Fruit fly (Drosophila melanogaster) whole organism, embryonic: ENCODE data around the gene Dok.

ENCODE experiments used
- Abd-B ChIP-seq: fragments of 200-800 bp; sonication (Bioruptor generic); optimal IDR thresholded peaks from 2 replicates; lab custom pipeline; 2018; ENCODE audit warnings: missing biosample characterization, mild to moderate bottlenecking, missing genetic modification characterization, moderate library complexity
- Awh ChIP-seq: fragments of 200-800 bp; sonication (Bioruptor generic); IDR thresholded peaks from 2 replicates; pipeline ENCODE4, ENCODE4 v1.3.6; 2022; ENCODE audit warnings: missing biosample characterization, missing genetic modification characterization
- B-H1 ChIP-seq: fragments of 200-800 bp; sonication (Bioruptor generic); IDR thresholded peaks from 3 replicates; pipeline ENCODE4 v1.3.6; 2022; ENCODE audit warnings: missing biosample characterization, missing genetic modification characterization
- CG10209 ChIP-seq: fragments of 200-800 bp; sonication (Bioruptor generic); optimal IDR thresholded peaks from 3 replicates; lab custom pipeline; 2017; ENCODE audit warnings: missing biosample characterization, mild to moderate bottlenecking, missing genetic modification characterization, missing genetic modification reagents
- CG10543 ChIP-seq: fragments of 200-800 bp; sonication (Bioruptor generic); optimal IDR thresholded peaks from 3 replicates; lab custom pipeline; 2017; ENCODE audit warnings: missing biosample characterization, mild to moderate bottlenecking, missing genetic modification characterization, moderate library complexity
- CG10979 ChIP-seq: fragments of 200-800 bp; sonication (Bioruptor generic); optimal IDR thresholded peaks from 2 replicates; lab custom pipeline; 2018; ENCODE audit warnings: missing biosample characterization, mild to moderate bottlenecking, missing genetic modification characterization, moderate library complexity
- CG11723 ChIP-seq: fragments of 200-800 bp; sonication (Bioruptor generic); optimal IDR thresholded peaks from 2 replicates; lab custom pipeline; 2017; ENCODE audit warnings: missing biosample characterization, mild to moderate bottlenecking, missing genetic modification characterization
- CG12071 ChIP-seq: fragments of 200-800 bp; sonication (Bioruptor generic); optimal IDR thresholded peaks from 3 replicates; lab custom pipeline; 2018; ENCODE audit warnings: missing biosample characterization, mild to moderate bottlenecking, missing genetic modification characterization
- CG13123 ChIP-seq: fragments of 200-800 bp; sonication (Bioruptor generic); optimal IDR thresholded peaks from 2 replicates; lab custom pipeline; 2016; ENCODE audit warnings: missing biosample characterization, missing genetic modification characterization
- CG13624 ChIP-seq: fragments of 200-800 bp; sonication (Bioruptor generic); optimal IDR thresholded peaks from 2 replicates; lab custom pipeline; 2016; ENCODE audit warnings: missing biosample characterization, missing genetic modification characterization
- CG13775 ChIP-seq: fragments of 200-800 bp; sonication (Bioruptor generic); optimal IDR thresholded peaks from 3 replicates; lab custom pipeline; 2017; ENCODE audit warnings: missing biosample characterization, mild to moderate bottlenecking, missing genetic modification characterization
- CG1792 ChIP-seq: fragments of 200-800 bp; sonication (Bioruptor generic); optimal IDR thresholded peaks from 2 replicates; lab custom pipeline; 2016; ENCODE audit warnings: missing biosample characterization, missing genetic modification characterization
- CG31224 ChIP-seq: fragments of 200-800 bp; sonication (Bioruptor generic); IDR thresholded peaks from 2 replicates; pipeline ENCODE4 v1.3.6; 2022; ENCODE audit warnings: missing biosample characterization, missing genetic modification characterization
- CG31365 ChIP-seq: fragments of 200-800 bp; sonication (Bioruptor generic); optimal IDR thresholded peaks from 2 replicates; lab custom pipeline; 2018; ENCODE audit warnings: missing biosample characterization, mild to moderate bottlenecking, missing genetic modification characterization
- CG33557 ChIP-seq: fragments of 200-800 bp; sonication (Bioruptor generic); optimal IDR thresholded peaks from 2 replicates; lab custom pipeline; 2019; ENCODE audit warnings: missing biosample characterization, mild to moderate bottlenecking, missing genetic modification characterization, moderate library complexity
- CG3838 ChIP-seq: fragments of 200-800 bp; sonication (Bioruptor generic); optimal IDR thresholded peaks from 3 replicates; lab custom pipeline; 2016; ENCODE audit warnings: missing biosample characterization, missing genetic modification characterization
- CG42726 ChIP-seq: fragments of 200-800 bp; sonication (Bioruptor generic); IDR thresholded peaks from 2 replicates; pipeline ENCODE4 v1.3.6; 2022; ENCODE audit warnings: missing biosample characterization, missing genetic modification characterization; ENCODE audit not compliant: partially characterized antibody
- CG4404 ChIP-seq: fragments of 200-800 bp; sonication (Bioruptor generic); IDR thresholded peaks from 2 replicates; pipeline ENCODE4 v1.3.6; 2022; ENCODE audit warnings: missing biosample characterization, missing genetic modification characterization
- CG5245 ChIP-seq: fragments of 200-800 bp; sonication (Bioruptor generic); optimal IDR thresholded peaks from 3 replicates; lab custom pipeline; 2016; ENCODE audit warnings: missing biosample characterization, missing genetic modification characterization
- CG6272 ChIP-seq: fragments of 200-800 bp; sonication (Bioruptor generic); IDR thresholded peaks from 2 replicates; pipeline ENCODE4 v1.3.6; 2022; ENCODE audit warnings: missing biosample characterization, missing genetic modification characterization
- CG7745 ChIP-seq: fragments of 200-800 bp; sonication (Bioruptor generic); optimal IDR thresholded peaks from 2 replicates; lab custom pipeline; 2018; ENCODE audit warnings: missing biosample characterization, mild to moderate bottlenecking, missing genetic modification characterization, moderate library complexity
- CG9817 ChIP-seq: fragments of 200-800 bp; sonication (Bioruptor generic); optimal IDR thresholded peaks from 2 replicates; lab custom pipeline; 2018; ENCODE audit warnings: missing biosample characterization, mild to moderate bottlenecking, missing genetic modification characterization, moderate library complexity
- Dip2 ChIP-seq: fragments of 200-800 bp; sonication (Bioruptor generic); IDR thresholded peaks from 2 replicates; pipeline ENCODE4 v1.3.6; 2022; ENCODE audit warnings: missing biosample characterization, missing genetic modification characterization
- E2f1 ChIP-seq: fragments of 200-800 bp; sonication (Bioruptor generic); IDR thresholded peaks from 2 replicates; pipeline ENCODE4 v1.3.6; 2022; ENCODE audit warnings: missing biosample characterization, missing genetic modification characterization
- E2f2 ChIP-seq: fragments of 200-800 bp; sonication (Bioruptor generic); IDR thresholded peaks from 2 replicates; pipeline ENCODE4 v1.3.6; 2022; ENCODE audit warnings: missing biosample characterization, missing genetic modification characterization
- Gsc ChIP-seq: fragments of 200-800 bp; sonication (Bioruptor generic); IDR thresholded peaks from 2 replicates; pipeline ENCODE4 v1.3.6; 2022; ENCODE audit warnings: missing biosample characterization, missing genetic modification characterization
- HLH4C ChIP-seq: fragments of 200-800 bp; sonication (Bioruptor generic); IDR thresholded peaks from 3 replicates; pipeline ENCODE4 v1.3.6; 2022; ENCODE audit warnings: missing biosample characterization, missing genetic modification characterization; ENCODE audit not compliant: partially characterized antibody
- HLH54F ChIP-seq: fragments of 200-800 bp; sonication (Bioruptor generic); optimal IDR thresholded peaks from 3 replicates; lab custom pipeline; 2016; ENCODE audit warnings: missing biosample characterization, missing genetic modification characterization
- MTF-1 ChIP-seq: fragments of 200-800 bp; sonication (Bioruptor generic); optimal IDR thresholded peaks from 2 replicates; lab custom pipeline; 2018; ENCODE audit warnings: missing biosample characterization, mild to moderate bottlenecking, missing genetic modification characterization, borderline replicate concordance
- NK7.1 ChIP-seq: fragments of 200-800 bp; sonication (Bioruptor generic); optimal IDR thresholded peaks from 3 replicates; lab custom pipeline; 2016; ENCODE audit warnings: missing biosample characterization, missing genetic modification characterization
- Poxn ChIP-seq: fragments of 200-800 bp; sonication (Bioruptor generic); IDR thresholded peaks from 2 replicates; pipeline ENCODE4 v1.3.6; 2022; ENCODE audit warnings: missing biosample characterization, missing genetic modification characterization
- Ptx1 ChIP-seq: fragments of 200-800 bp; sonication (Bioruptor generic); IDR thresholded peaks from 2 replicates; pipeline ENCODE4 v1.3.6; 2022; ENCODE audit warnings: missing biosample characterization, missing genetic modification characterization
- Six4 ChIP-seq: fragments of 200-800 bp; sonication (Bioruptor generic); optimal IDR thresholded peaks from 2 replicates; lab custom pipeline; 2016; ENCODE audit warnings: missing biosample characterization, missing genetic modification characterization
- al ChIP-seq: fragments of 200-800 bp; sonication (Bioruptor generic); IDR thresholded peaks from 2 replicates; pipeline ENCODE4 v1.3.6; 2022; ENCODE audit warnings: missing biosample characterization, missing genetic modification characterization
- ara ChIP-seq: fragments of 200-800 bp; sonication (Bioruptor generic); IDR thresholded peaks from 2 replicates; pipeline ENCODE4 v1.3.6; 2022; ENCODE audit warnings: missing biosample characterization, missing genetic modification characterization
- az2 ChIP-seq: fragments of 200-800 bp; sonication (Bioruptor generic); optimal IDR thresholded peaks from 3 replicates; lab custom pipeline; 2016; ENCODE audit warnings: missing biosample characterization, missing genetic modification characterization
- bbx ChIP-seq: fragments of 200-800 bp; sonication (Bioruptor generic); IDR thresholded peaks from 2 replicates; pipeline ENCODE4 v1.3.6; 2022; ENCODE audit warnings: missing biosample characterization, missing genetic modification characterization; ENCODE audit not compliant: partially characterized antibody
- chn ChIP-seq: fragments of 200-800 bp; sonication (Bioruptor generic); optimal IDR thresholded peaks from 2 replicates; lab custom pipeline; 2016; ENCODE audit warnings: missing biosample characterization, missing genetic modification characterization
- fru ChIP-seq: fragments of >200 bp; optimal IDR thresholded peaks from 2 replicates; lab custom pipeline; 2017
- grau ChIP-seq: fragments of 200-800 bp; optimal IDR thresholded peaks from 3 replicates; lab custom pipeline; 2019; ENCODE audit warnings: missing biosample characterization, mild to moderate bottlenecking, missing genetic modification characterization, moderate library complexity
- grn ChIP-seq: fragments of 200-800 bp; sonication (Bioruptor generic); optimal IDR thresholded peaks from 3 replicates; lab custom pipeline; 2017; ENCODE audit warnings: missing biosample characterization, missing genetic modification characterization
- gt ChIP-seq: fragments of 200-800 bp; sonication (Bioruptor generic); IDR thresholded peaks from 2 replicates; pipeline ENCODE4 v1.3.6; 2022; ENCODE audit warnings: missing biosample characterization, missing genetic modification characterization
- ind ChIP-seq: fragments of 200-800 bp; sonication (Bioruptor generic); optimal IDR thresholded peaks from 3 replicates; lab custom pipeline; 2016; ENCODE audit warnings: missing biosample characterization, missing genetic modification characterization
- mirr ChIP-seq: fragments of 200-800 bp; sonication (Bioruptor generic); optimal IDR thresholded peaks from 3 replicates; lab custom pipeline; 2018; ENCODE audit warnings: missing biosample characterization, mild to moderate bottlenecking, missing genetic modification characterization
- pfk ChIP-seq: fragments of 200-800 bp; sonication (Bioruptor generic); optimal IDR thresholded peaks from 2 replicates; lab custom pipeline; 2018; ENCODE audit warnings: missing biosample characterization, mild to moderate bottlenecking, missing genetic modification characterization, moderate library complexity
- ro ChIP-seq: fragments of 200-800 bp; sonication (Bioruptor generic); IDR thresholded peaks from 2 replicates; pipeline ENCODE4 v1.3.6; 2022; ENCODE audit warnings: missing biosample characterization, missing genetic modification characterization
- salm ChIP-seq: fragments of 200-800 bp; sonication (Bioruptor generic); optimal IDR thresholded peaks from 2 replicates; lab custom pipeline; 2018; ENCODE audit warnings: missing biosample characterization, mild to moderate bottlenecking, missing genetic modification characterization
- sr ChIP-seq: fragments of 200-800 bp; sonication (Bioruptor generic); IDR thresholded peaks from 3 replicates; pipeline ENCODE4 v1.3.6; 2022; ENCODE audit warnings: missing biosample characterization, missing genetic modification characterization
- tx ChIP-seq: fragments of 200-800 bp; sonication (Bioruptor generic); optimal IDR thresholded peaks from 2 replicates; lab custom pipeline; 2016; ENCODE audit warnings: missing biosample characterization, missing genetic modification characterization
- unpg ChIP-seq: fragments of 200-800 bp; sonication (Bioruptor generic); optimal IDR thresholded peaks from 3 replicates; lab custom pipeline; 2018; ENCODE audit warnings: missing biosample characterization, mild to moderate bottlenecking, missing genetic modification characterization, moderate library complexity
- wek ChIP-seq: fragments of 200-800 bp; sonication (Bioruptor generic); optimal IDR thresholded peaks from 3 replicates; lab custom pipeline; 2018; ENCODE audit warnings: missing biosample characterization, mild to moderate bottlenecking, missing genetic modification characterization, moderate library complexity
- z ChIP-seq: fragments of 200-800 bp; sonication (Bioruptor generic); IDR thresholded peaks from 3 replicates; pipeline ENCODE4 v1.3.6; 2022; ENCODE audit warnings: missing biosample characterization, missing genetic modification characterization

Dok gene

DNA sequence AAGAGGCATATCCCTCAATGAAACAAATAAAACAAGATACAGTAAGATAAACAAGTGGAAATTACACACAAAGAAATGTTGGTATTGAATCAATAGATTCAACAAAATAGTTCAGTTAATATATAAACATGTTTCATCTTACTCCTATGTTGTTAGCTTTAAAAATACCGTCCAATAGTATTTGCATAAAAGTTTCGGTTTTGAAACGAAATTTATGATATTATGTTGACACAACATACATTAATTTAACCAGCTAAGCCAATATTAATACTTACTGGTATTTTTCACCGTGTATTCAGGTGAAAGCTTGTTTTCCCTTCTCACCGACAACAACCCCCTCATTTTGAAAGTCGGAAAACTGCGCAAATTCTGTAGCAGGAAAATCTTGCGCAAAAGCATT is 14.5 kb downstream of the Dok start (continued):
- TF ChIP-seq B-H1 (peak; percentile 38; the same call in 1 of the 3 replicates), CG6272 (GFP tag; lab: Robert Waterston, UW) (no peak), sr (GFP tag; lab: Robert Waterston, UW) (no peak), wek (GFP tag; lab: Kevin White, UChicago) (peak; percentile 65), Dip2 (no peak), E2f2 (GFP tag; lab: Robert Waterston, UW) (peak; percentile 19; the same call in 1 of the 2 replicates), Ptx1 (GFP tag; lab: Robert Waterston, UW) (peak; percentile 48), E2f1 (no peak), fru (lab: Kevin White, UChicago) (no peak), z (GFP tag; lab: Robert Waterston, UW) (no peak), grn (GFP tag; lab: Kevin White, UChicago) (peak; percentile 47), CG13624 (GFP tag; lab: Kevin White, UChicago) (peak; percentile 61), Poxn (GFP tag; lab: Robert Waterston, UW) (no peak), NK7.1 (peak; percentile 47), gt (GFP tag; lab: Robert Waterston, UW) (no peak), CG1792 (GFP tag; lab: Kevin White, UChicago) (no peak), Awh (GFP tag; lab: Robert Waterston, UW) (peak; percentile 68; the same call in 1 of the 2 replicates), MTF-1 (GFP tag; lab: Kevin White, UChicago) (peak; percentile 26), Abd-B (GFP tag; lab: Kevin White, UChicago) (peak; percentile 56), unpg (GFP tag; lab: Kevin White, UChicago) (peak; percentile 76), HLH4C (GFP tag; lab: Robert Waterston, UW) (no peak), CG12071 (GFP tag; lab: Kevin White, UChicago) (peak; percentile 72), mirr (GFP tag; lab: Kevin White, UChicago) (no peak), CG31224 (peak; percentile 23; the same call in 1 of the 2 replicates), al (GFP tag; lab: Robert Waterston, UW) (0 out of 2 replicates have a peak, but pooled peaks have one; percentile 11), chn (no peak), HLH54F (peak; percentile 20), CG13775 (peak; percentile 61), CG42726 (GFP tag; lab: Robert Waterston, UW) (no peak), Gsc (GFP tag; lab: Robert Waterston, UW) (no peak), CG7745 (tag; lab: Kevin White, UChicago) (no peak), CG13123 (no peak), CG11723 (GFP tag; lab: Kevin White, UChicago) (peak; percentile 37), CG10209 (GFP tag; lab: Kevin White, UChicago) (peak; percentile 61), ro (GFP tag; lab: Robert Waterston, UW) (no peak), ind (GFP tag; lab: Kevin White, UChicago) (peak; percentile 49), CG10543 (peak; percentile 45), bbx (GFP tag; lab: Robert Waterston, UW) (no peak), tx (no peak), ara (GFP tag; lab: Robert Waterston, UW) (no peak), salm (tag; lab: Kevin White, UChicago) (peak; percentile 57), CG5245 (GFP tag; lab: Kevin White, UChicago) (peak; percentile 29), pfk (GFP tag; lab: Kevin White, UChicago) (no peak), CG31365 (peak; percentile 57), az2 (GFP tag; lab: Kevin White, UChicago) (peak; percentile 61), CG33557 (peak; percentile 39), Six4 (peak; percentile 28), CG9817 (tag; lab: Kevin White, UChicago) (peak; percentile 49), CG10979 (tag; lab: Kevin White, UChicago) (peak; percentile 63), grau (tag; lab: Kevin White, UChicago) (peak; percentile 67), CG3838 (GFP tag; lab: Kevin White, UChicago) (no peak), CG4404 (GFP tag; lab: Robert Waterston, UW) (no peak)
